Fruit fly (Drosophila melanogaster): Measurements from ENCODE around the gene Mbs.

- TF ChIP-seq Smox (GFP tag; optimal IDR thresholded peaks at IDR 0.05) (no peak), CG6792 (GFP tag; optimal IDR thresholded peaks at IDR 0.05) (no peak), CG11902 (GFP tag; optimal IDR thresholded peaks at IDR 0.05) (no peak), OdsH (GFP tag; optimal IDR thresholded peaks at IDR 0.05) (peak; percentile 24), CG8119 (GFP tag; IDR thresholded peaks at IDR 0.05) (no peak), Eip93F (GFP tag; optimal IDR thresholded peaks at IDR 0.05) (no peak), svp (GFP tag) (peak; percentile 29), cyc (GFP tag; optimal IDR thresholded peaks at IDR 0.05) (no peak), CG11762 (GFP tag; optimal IDR thresholded peaks at IDR 0.05; ENCODE audit: insufficient read depth) (no peak), topi (GFP tag; optimal IDR thresholded peaks at IDR 0.05) (no peak)
These were observed 38.4 kb upstream of the Mbs start for dm6 chr3L:16013198-16013982.

Measured in whole organism, prepupa.